Fruit fly (Drosophila melanogaster) whole organism, embryonic: ENCODE measurements around the gene CG2444.

Experiments
- BtbVII ChIP-seq: fragments of 200-800 bp; sonication (Bioruptor generic); optimal IDR thresholded peaks from 3 replicates; lab custom pipeline; 2017; ENCODE audit warnings: missing biosample characterization, mild to moderate bottlenecking, missing genetic modification characterization
- CG10431 ChIP-seq: fragments of 200-800 bp; sonication (Bioruptor generic); optimal IDR thresholded peaks from 3 replicates; lab custom pipeline; 2018; ENCODE audit warnings: missing biosample characterization, mild to moderate bottlenecking, missing genetic modification characterization
- CG12071 ChIP-seq: fragments of 200-800 bp; sonication (Bioruptor generic); optimal IDR thresholded peaks from 3 replicates; lab custom pipeline; 2018; ENCODE audit warnings: missing biosample characterization, mild to moderate bottlenecking, missing genetic modification characterization
- CG12104 ChIP-seq: fragments of 200-800 bp; sonication (Bioruptor generic); optimal IDR thresholded peaks from 3 replicates; lab custom pipeline; 2016; ENCODE audit warnings: missing biosample characterization, missing genetic modification characterization
- CG12299 ChIP-seq: fragments of 200-800 bp; sonication (Bioruptor generic); optimal IDR thresholded peaks from 2 replicates; lab custom pipeline; 2018; ENCODE audit warnings: missing biosample characterization, mild to moderate bottlenecking, missing genetic modification characterization
- CG16779 ChIP-seq: fragments of 200-800 bp; sonication (Bioruptor generic); IDR thresholded peaks from 2 replicates; pipeline ENCODE4 v1.3.6; 2022; ENCODE audit warnings: missing biosample characterization, missing genetic modification characterization
- CG17568 ChIP-seq: fragments of 200-800 bp; sonication (Bioruptor generic); optimal IDR thresholded peaks from 2 replicates; lab custom pipeline; 2018; ENCODE audit warnings: missing biosample characterization, mild to moderate bottlenecking, missing genetic modification characterization, moderate library complexity
- CG1832 ChIP-seq: fragments of 200-800 bp; sonication (Bioruptor generic); optimal IDR thresholded peaks from 2 replicates; lab custom pipeline; 2017; ENCODE audit warnings: missing biosample characterization, mild to moderate bottlenecking, missing genetic modification characterization, inconsistent platforms
- CG3281 ChIP-seq: fragments of 200-800 bp; sonication (Bioruptor generic); optimal IDR thresholded peaks from 3 replicates; lab custom pipeline; 2017; ENCODE audit warnings: missing biosample characterization, mild to moderate bottlenecking, missing genetic modification characterization
- CG3995 ChIP-seq: fragments of 200-800 bp; sonication (Bioruptor generic); optimal IDR thresholded peaks from 3 replicates; lab custom pipeline; 2016; ENCODE audit warnings: missing biosample characterization, missing genetic modification characterization
- CG4282 ChIP-seq: fragments of 200-800 bp; sonication (Bioruptor generic); optimal IDR thresholded peaks from 2 replicates; lab custom pipeline; 2016; ENCODE audit warnings: missing biosample characterization, missing genetic modification characterization
- CG4617 ChIP-seq: fragments of 200-800 bp; sonication (Bioruptor generic); optimal IDR thresholded peaks from 3 replicates; lab custom pipeline; 2016; ENCODE audit warnings: missing biosample characterization, missing genetic modification characterization, borderline replicate concordance
- CG5180 ChIP-seq: fragments of 200-800 bp; sonication (Bioruptor generic); optimal IDR thresholded peaks from 3 replicates; lab custom pipeline; 2017; ENCODE audit warnings: missing biosample characterization, missing genetic modification characterization, mild to moderate bottlenecking, moderate library complexity, missing genetic modification reagents
- CG6813 ChIP-seq: fragments of 200-800 bp; sonication (Bioruptor generic); optimal IDR thresholded peaks from 2 replicates; lab custom pipeline; 2017; ENCODE audit warnings: missing biosample characterization, missing genetic modification characterization, mild to moderate bottlenecking, moderate library complexity, missing genetic modification reagents
- CG6854 ChIP-seq: fragments of 200-800 bp; sonication (Bioruptor generic); optimal IDR thresholded peaks from 3 replicates; lab custom pipeline; 2017; ENCODE audit warnings: missing biosample characterization, mild to moderate bottlenecking, missing genetic modification characterization
- CG7839 ChIP-seq: fragments of 200-800 bp; sonication (Bioruptor generic); optimal IDR thresholded peaks from 3 replicates; lab custom pipeline; 2018; ENCODE audit warnings: missing biosample characterization, mild to moderate bottlenecking, missing genetic modification characterization, moderate library complexity
- CG8290 ChIP-seq, 3 experiments: fragments of 200-800 bp; sonication (Bioruptor generic); optimal IDR thresholded peaks; 2 replicates each; lab custom pipeline; 2016 to 2019; ENCODE audit warnings: missing biosample characterization in 3 of 3, missing genetic modification characterization in 3 of 3, mild to moderate bottlenecking in 2 of 3, moderate library complexity in 1 of 3
- CG8924 ChIP-seq: fragments of 200-800 bp; optimal IDR thresholded peaks from 3 replicates; lab custom pipeline; 2019; ENCODE audit warnings: missing biosample characterization, mild to moderate bottlenecking, missing genetic modification characterization, moderate library complexity
- CG8944 ChIP-seq: fragments of 200-800 bp; sonication (Bioruptor generic); optimal IDR thresholded peaks from 3 replicates; lab custom pipeline; 2016; ENCODE audit warnings: missing biosample characterization, missing genetic modification characterization
- Dll ChIP-seq: fragments of 200-800 bp; sonication (Bioruptor generic); IDR thresholded peaks from 4 replicates; pipeline ENCODE4 v1.3.6; 2022; ENCODE audit warnings: missing biosample characterization, missing genetic modification characterization; ENCODE audit not compliant: partially characterized antibody
- ERR ChIP-seq: fragments of 200-800 bp; sonication (Bioruptor generic); optimal IDR thresholded peaks from 2 replicates; lab custom pipeline; 2016; ENCODE audit warnings: missing biosample characterization, missing genetic modification characterization
- H2.0 ChIP-seq: fragments of 200-800 bp; sonication (Bioruptor generic); IDR thresholded peaks from 2 replicates; pipeline ENCODE4 v1.3.6; 2022; ENCODE audit warnings: missing biosample characterization, missing genetic modification characterization
- HHEX ChIP-seq: fragments of 200-800 bp; sonication (Bioruptor generic); optimal IDR thresholded peaks from 3 replicates; lab custom pipeline; 2017; ENCODE audit warnings: missing biosample characterization, mild to moderate bottlenecking, missing genetic modification characterization, missing genetic modification reagents
- HLHmδ ChIP-seq: fragments of 200-800 bp; sonication (Bioruptor generic); optimal IDR thresholded peaks from 2 replicates; lab custom pipeline; 2018; ENCODE audit warnings: missing biosample characterization, mild to moderate bottlenecking, missing genetic modification characterization, moderate library complexity
- Hr3 ChIP-seq: fragments of 200-800 bp; sonication (Bioruptor generic); optimal IDR thresholded peaks from 3 replicates; lab custom pipeline; 2016; ENCODE audit warnings: missing biosample characterization, missing genetic modification characterization
- Nf-YB ChIP-seq: fragments of 200-800 bp; sonication (Bioruptor generic); optimal IDR thresholded peaks from 3 replicates; lab custom pipeline; 2019; ENCODE audit warnings: missing biosample characterization, mild to moderate bottlenecking, missing genetic modification characterization, moderate library complexity
- Rfx ChIP-seq: fragments of 200-800 bp; sonication (Bioruptor generic); IDR thresholded peaks from 2 replicates; pipeline ENCODE4 v1.3.6; 2022; ENCODE audit warnings: missing biosample characterization, missing genetic modification characterization
- Trl ChIP-seq, 3 experiments: fragments of >200 bp in 2 of 3; fragments of 200-800 bp in 1 of 3; sonication (Bioruptor generic) in 1 of 3; optimal IDR thresholded peaks; 2 replicates in 1 of 3; 3 replicates in 2 of 3; lab custom pipeline; 2016 to 2017; ENCODE audit warnings: missing biosample characterization in 1 of 3, missing genetic modification characterization in 1 of 3
- Xrp1 ChIP-seq: fragments of 200-800 bp; sonication (Bioruptor generic); IDR thresholded peaks from 2 replicates; pipeline ENCODE4 v1.3.6; 2022; ENCODE audit warnings: missing biosample characterization, missing genetic modification characterization
- cg ChIP-seq: fragments of 200-800 bp; sonication (Bioruptor generic); optimal IDR thresholded peaks from 3 replicates; lab custom pipeline; 2019; ENCODE audit warnings: missing biosample characterization, mild to moderate bottlenecking, missing genetic modification characterization, moderate library complexity
- crc ChIP-seq: fragments of 200-800 bp; sonication (Bioruptor generic); optimal IDR thresholded peaks from 2 replicates; lab custom pipeline; 2016; ENCODE audit warnings: missing biosample characterization, missing genetic modification characterization
- crol ChIP-seq: fragments of 200-800 bp; sonication (Bioruptor generic); IDR thresholded peaks from 2 replicates; pipeline ENCODE4 v1.3.6; 2022; ENCODE audit warnings: missing biosample characterization, missing genetic modification characterization
- dmrt99B ChIP-seq: fragments of 200-800 bp; sonication (Bioruptor generic); optimal IDR thresholded peaks from 2 replicates; lab custom pipeline; 2018; ENCODE audit warnings: missing biosample characterization, mild to moderate bottlenecking, missing genetic modification characterization, moderate library complexity
- dpn ChIP-seq, 2 experiments: fragments of 200-800 bp; sonication (Bioruptor generic); optimal IDR thresholded peaks; 3 replicates each; lab custom pipeline; 2016; ENCODE audit warnings: missing biosample characterization in 2 of 2, missing genetic modification characterization in 2 of 2
- exex ChIP-seq: fragments of 200-800 bp; sonication (Bioruptor generic); optimal IDR thresholded peaks from 4 replicates; lab custom pipeline; 2018; ENCODE audit warnings: missing biosample characterization, mild to moderate bottlenecking, missing genetic modification characterization, moderate library complexity
- eyg ChIP-seq: fragments of 200-800 bp; sonication (Bioruptor generic); optimal IDR thresholded peaks from 3 replicates; lab custom pipeline; 2016; ENCODE audit warnings: missing biosample characterization, missing genetic modification characterization
- gce ChIP-seq: fragments of 200-800 bp; sonication (Bioruptor generic); IDR thresholded peaks from 3 replicates; pipeline ENCODE4 v1.3.6; 2022; ENCODE audit warnings: missing biosample characterization, missing genetic modification characterization
- gro ChIP-seq: fragments of 200-800 bp; sonication (Bioruptor generic); optimal IDR thresholded peaks from 2 replicates; lab custom pipeline; 2016; ENCODE audit warnings: missing biosample characterization, missing genetic modification characterization
- ind ChIP-seq: fragments of 200-800 bp; sonication (Bioruptor generic); optimal IDR thresholded peaks from 3 replicates; lab custom pipeline; 2016; ENCODE audit warnings: missing biosample characterization, missing genetic modification characterization
- lab ChIP-seq: fragments of 200-800 bp; sonication (Bioruptor generic); optimal IDR thresholded peaks from 3 replicates; lab custom pipeline; 2017; ENCODE audit warnings: missing biosample characterization, missing genetic modification characterization, mild to moderate bottlenecking, moderate library complexity, missing genetic modification reagents
- lilli ChIP-seq: fragments of 200-800 bp; sonication (Bioruptor generic); optimal IDR thresholded peaks from 3 replicates; lab custom pipeline; 2016; ENCODE audit warnings: missing biosample characterization, missing genetic modification characterization
- nerfin-1 ChIP-seq: fragments of 200-800 bp; sonication (Bioruptor generic); optimal IDR thresholded peaks from 3 replicates; lab custom pipeline; 2019; ENCODE audit warnings: missing biosample characterization, mild to moderate bottlenecking, missing genetic modification characterization, moderate library complexity
- nmo ChIP-seq: fragments of 200-800 bp; sonication (Bioruptor generic); optimal IDR thresholded peaks from 2 replicates; lab custom pipeline; 2018; ENCODE audit warnings: missing biosample characterization, mild to moderate bottlenecking, missing genetic modification characterization, moderate library complexity
- org-1 ChIP-seq: fragments of 200-800 bp; sonication (Bioruptor generic); optimal IDR thresholded peaks from 2 replicates; lab custom pipeline; 2017; ENCODE audit warnings: missing biosample characterization, missing genetic modification characterization
- repo ChIP-seq: fragments of 200-800 bp; sonication (Bioruptor generic); optimal IDR thresholded peaks from 2 replicates; lab custom pipeline; 2016; ENCODE audit warnings: missing biosample characterization, missing genetic modification characterization
- sd ChIP-seq: fragments of 200-800 bp; sonication (Bioruptor generic); optimal IDR thresholded peaks from 3 replicates; lab custom pipeline; 2018; ENCODE audit warnings: missing biosample characterization, mild to moderate bottlenecking, missing genetic modification characterization, moderate library complexity
- sens ChIP-seq: fragments of 200-800 bp; sonication (Bioruptor generic); peaks from one replicate; lab custom pipeline; 2016; ENCODE audit warnings: missing biosample characterization, missing genetic modification characterization
- tin ChIP-seq: fragments of 200-800 bp; sonication (Bioruptor generic); optimal IDR thresholded peaks from 3 replicates; lab custom pipeline; 2016; ENCODE audit warnings: missing biosample characterization, missing genetic modification characterization

Gene CG2444

dm6 chrX:11685918-11686640 is 19.0 kb downstream of the CG2444 start (continued):
- TF ChIP-seq ind (GFP tag; lab: Kevin White, UChicago) (no peak), sens (GFP tag; lab: Kevin White, UChicago) (peak; percentile 85), CG12104 (no peak), CG12299 (tag; lab: Kevin White, UChicago) (peak; percentile 46), CG4617 (GFP tag; lab: Kevin White, UChicago) (no peak), org-1 (GFP tag; lab: Kevin White, UChicago) (no peak), eyg (GFP tag; lab: Kevin White, UChicago) (peak; percentile 51), CG6854 (peak; percentile 74), nerfin-1 (tag; lab: Kevin White, UChicago) (peak; percentile 15), HHEX (GFP tag; lab: Kevin White, UChicago) (peak; percentile 50), CG16779 (GFP tag; lab: Robert Waterston, UW) (no peak), Hr3 (GFP tag; lab: Kevin White, UChicago) (no peak), lab (GFP tag; lab: Kevin White, UChicago) (peak; percentile 75), HLHmδ (GFP tag; lab: Kevin White, UChicago) (peak; percentile 72), Rfx (GFP tag; lab: Robert Waterston, UW) (peak; percentile 33; the same call in 1 of the 2 replicates), CG8290 (GFP tag; optimal IDR thresholded peaks at IDR 0.05; lab: Kevin White, UChicago) (no peak), CG8290 (tag; optimal IDR thresholded peaks at IDR 0.05; lab: Kevin White, UChicago) (peak in 1 of 2 experiments; percentile 42), BtbVII (GFP tag; lab: Kevin White, UChicago) (peak; percentile 81), dmrt99B (peak; percentile 28), CG7839 (no peak), CG3281 (GFP tag; lab: Kevin White, UChicago) (peak; percentile 66), ERR (GFP tag; lab: Kevin White, UChicago) (no peak), CG4282 (no peak), CG10431 (GFP tag; lab: Kevin White, UChicago) (peak; percentile 60), H2.0 (GFP tag; lab: Robert Waterston, UW) (no peak), CG3995 (GFP tag; lab: Kevin White, UChicago) (no peak), Dll (GFP tag; lab: Robert Waterston, UW) (no peak), cg (GFP tag; lab: Kevin White, UChicago) (peak; percentile 24), dpn (GFP tag; optimal IDR thresholded peaks at IDR 0.05; lab: Kevin White, UChicago) (peak in 1 of 2 experiments; percentile 11), Xrp1 (GFP tag; lab: Robert Waterston, UW) (peak; percentile 42; the same call in 1 of the 2 replicates), CG6813 (GFP tag; lab: Kevin White, UChicago) (peak; percentile 69), Nf-YB (GFP tag; lab: Kevin White, UChicago) (peak; percentile 21), exex (tag; lab: Kevin White, UChicago) (peak; percentile 34), CG12071 (GFP tag; lab: Kevin White, UChicago) (peak; percentile 76), CG1832 (GFP tag; lab: Kevin White, UChicago) (peak; percentile 53), gro (GFP tag; lab: Kevin White, UChicago) (peak; percentile 54), repo (GFP tag; lab: Kevin White, UChicago) (peak; percentile 31), crc (GFP tag; lab: Kevin White, UChicago) (peak; percentile 6), tin (GFP tag; lab: Kevin White, UChicago) (no peak), CG5180 (GFP tag; lab: Kevin White, UChicago) (peak; percentile 29), CG8924 (tag; lab: Kevin White, UChicago) (peak; percentile 56), gce (no peak), nmo (GFP tag; lab: Kevin White, UChicago) (no peak), crol (GFP tag; lab: Robert Waterston, UW) (peak; percentile 60; the same call in 1 of the 2 replicates), Trl (optimal IDR thresholded peaks at IDR 0.05; lab: Kevin White, UChicago) (peak; percentile 89 to 99), Trl (GFP tag; optimal IDR thresholded peaks at IDR 0.05; lab: Kevin White, UChicago) (peak; percentile 72), sd (peak; percentile 3), CG17568 (GFP tag; lab: Kevin White, UChicago) (peak; percentile 74), lilli (peak; percentile 14), CG8944 (GFP tag; lab: Kevin White, UChicago) (no peak)
